Fruit fly (Drosophila melanogaster) S2 (cell line): ENCODE measurements around the gene ACXE.
A peak's percentile ranks its signal among the peaks of the same experiment; 100 is the strongest.

ENCODE experiments used
- CG8478 ChIP-seq: fragments of >200 bp; optimal IDR thresholded peaks from 2 replicates; lab custom pipeline; 2018
- CTCF ChIP-seq, 2 experiments: fragments of >200 bp; optimal IDR thresholded peaks; 2 replicates each; lab custom pipeline; 2018

Gene ACXE

DNA sequence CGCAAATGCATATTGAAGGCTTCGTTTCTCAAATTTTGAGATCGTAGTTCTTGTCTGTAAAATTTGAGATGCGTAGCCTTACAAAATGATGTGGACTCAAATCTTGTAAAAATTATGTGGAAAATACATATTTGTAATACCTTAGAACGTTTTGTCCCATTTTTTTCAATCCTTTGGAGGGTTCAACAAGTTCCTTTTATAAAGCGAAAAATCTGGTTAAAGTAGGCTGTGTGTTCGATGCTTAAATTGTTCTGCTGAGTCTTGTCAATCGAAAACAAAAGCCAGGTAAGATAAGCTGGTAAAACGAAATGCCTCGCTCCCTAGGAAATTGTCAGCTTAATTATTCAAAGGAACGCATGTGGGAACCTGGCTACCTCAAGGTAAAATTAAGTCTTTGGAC is at the start of gene ACXE:
ACXE (plus strand) TSS at position 301 of the 400 bp plus-strand sequence.
- TF ChIP-seq CTCF (optimal IDR thresholded peaks at IDR 0.05; lab: Kevin White, UChicago) = no peak
- no peak for TF ChIP-seq CG8478 (lab: Kevin White, UChicago)

DNA sequence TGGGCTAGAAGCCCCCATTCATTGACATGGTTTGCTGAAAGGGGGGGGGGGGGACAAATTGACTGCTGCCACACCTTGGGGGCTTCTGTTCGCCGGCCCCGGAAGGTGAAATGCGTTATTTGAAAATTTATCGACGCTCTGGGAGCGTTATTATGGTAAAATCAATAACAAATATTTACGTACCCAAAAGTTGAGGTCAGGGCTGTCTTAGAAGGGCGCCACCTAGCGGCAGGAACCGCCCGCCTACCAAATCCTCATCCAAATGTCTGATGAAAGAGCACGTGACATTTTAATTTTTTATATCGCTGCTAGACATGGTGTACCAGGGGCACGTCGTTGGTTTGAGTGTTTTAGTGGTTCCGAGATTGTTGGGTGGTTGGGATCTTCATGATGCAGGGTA is 45.0 kb upstream of the ACXE start:
- TF ChIP-seq CTCF (optimal IDR thresholded peaks at IDR 0.05; lab: Kevin White, UChicago) (peak; percentile 73 to 75), CG8478 (lab: Kevin White, UChicago) (no peak)

DNA sequence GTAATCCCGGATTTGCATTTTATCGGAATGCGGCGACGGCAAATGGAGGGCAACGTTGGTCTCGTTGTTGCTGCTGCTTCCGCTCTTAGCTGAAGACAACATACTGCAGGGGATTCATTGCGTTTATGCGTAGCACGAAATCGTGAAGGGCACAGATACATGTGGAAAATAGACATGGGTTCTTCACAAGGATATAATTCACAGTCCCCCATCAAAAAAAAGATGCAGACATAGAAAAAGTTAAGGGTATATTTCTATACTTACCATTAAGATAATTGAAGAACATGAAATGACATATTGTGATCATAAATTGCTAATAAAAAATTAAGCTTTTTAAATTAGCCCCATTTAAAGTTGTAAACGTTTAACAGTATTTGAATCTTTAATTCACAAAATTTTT is 33.8 kb upstream of the ACXE start:
- TF ChIP-seq CG8478 (lab: Kevin White, UChicago) (no peak), CTCF (optimal IDR thresholded peaks at IDR 0.05; lab: Kevin White, UChicago) (no peak)

DNA sequence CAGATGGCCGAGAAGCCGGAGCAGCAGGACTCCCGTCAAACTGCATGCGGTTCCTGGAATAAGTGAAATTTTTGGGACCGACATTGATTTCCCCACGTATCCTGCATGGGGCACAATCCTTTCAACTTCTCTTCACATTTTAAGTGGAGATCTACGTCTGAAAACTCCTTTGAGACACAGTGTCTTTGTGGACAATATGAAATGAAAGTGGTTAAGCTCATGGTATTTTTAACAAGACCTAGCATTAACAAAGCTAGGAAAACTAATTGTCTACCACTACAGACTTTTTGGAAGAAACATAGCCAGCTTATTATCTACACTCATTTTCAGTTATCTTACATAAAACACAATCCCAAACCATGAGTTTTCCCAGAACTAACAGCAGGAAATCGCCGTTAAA is 13.2 kb upstream of the ACXE start, which contains the start of gene ACXC:
ACXC (plus strand) TSS at position 301 of the 400 bp plus-strand sequence.
- TF ChIP-seq CG8478 (lab: Kevin White, UChicago) = no peak
- no peak for TF ChIP-seq CTCF (optimal IDR thresholded peaks at IDR 0.05; lab: Kevin White, UChicago)

DNA sequence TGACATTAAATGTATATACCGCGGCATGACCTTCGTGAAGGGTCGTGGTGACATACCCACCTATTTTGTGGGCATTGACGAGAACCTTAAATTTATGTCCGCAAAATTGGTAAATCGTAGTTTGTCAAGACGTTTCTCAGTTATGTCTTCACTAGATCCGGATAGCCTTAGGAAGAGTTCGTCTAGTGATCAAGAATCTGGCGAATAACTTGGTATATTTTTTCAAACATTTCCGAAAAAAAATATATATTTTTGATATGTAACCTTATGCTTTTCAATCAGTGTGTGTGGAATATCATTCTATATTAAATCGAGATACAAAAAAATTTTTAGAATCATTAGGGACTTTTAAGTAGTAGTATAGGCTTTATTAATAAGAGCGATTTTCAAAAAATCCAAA is 8.9 kb upstream of the ACXE start, which contains the start of gene ACXB:
ACXB (plus strand) TSS at position 301 of the 400 bp plus-strand sequence.
- TF ChIP-seq CTCF (optimal IDR thresholded peaks at IDR 0.05; lab: Kevin White, UChicago) = no peak
- TF ChIP-seq CG8478 (lab: Kevin White, UChicago) = no peak

DNA sequence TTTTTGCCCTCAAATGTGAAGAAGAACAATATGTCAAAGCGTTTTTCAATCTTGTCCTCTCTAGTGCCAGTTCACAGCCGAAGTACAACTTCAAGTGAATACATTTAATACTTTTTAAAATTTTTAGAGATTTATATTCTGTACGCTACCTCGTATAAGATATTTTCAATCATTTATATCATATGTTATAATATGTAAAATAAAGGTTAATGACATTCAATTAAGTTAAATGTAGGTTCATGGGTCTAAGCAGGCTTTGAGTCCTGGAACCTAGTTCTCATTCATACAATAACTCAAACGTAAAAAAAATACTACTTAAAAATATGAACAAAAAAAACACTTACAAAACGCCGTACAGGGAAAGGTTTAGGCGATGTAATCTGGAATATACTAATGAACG is 4.6 kb upstream of the ACXE start, which contains the start of gene ACXA:
ACXA (plus strand) TSS at position 301 of the 400 bp plus-strand sequence.
- TF ChIP-seq CG8478 (lab: Kevin White, UChicago) (no peak), CTCF (optimal IDR thresholded peaks at IDR 0.05; lab: Kevin White, UChicago) (no peak)

DNA sequence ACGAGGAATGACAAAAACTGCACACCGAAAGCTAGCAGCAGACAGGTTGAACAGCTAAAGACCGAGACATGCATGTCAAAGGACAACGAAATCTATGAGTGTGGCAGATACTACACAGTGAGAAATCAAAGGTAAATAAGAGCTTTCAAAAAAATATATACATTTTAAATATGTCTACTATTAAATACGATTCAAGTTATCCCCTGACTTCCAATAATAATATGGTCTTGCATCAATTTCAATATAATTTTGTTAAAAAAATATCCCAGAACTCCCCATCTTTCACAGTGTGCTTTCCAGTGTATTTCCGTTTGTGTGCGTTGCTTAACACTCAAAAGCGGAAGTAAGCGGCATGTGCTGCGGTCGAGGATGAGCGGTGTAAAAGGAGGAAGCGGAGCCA is 7.6 kb downstream of the ACXE start:
- TF ChIP-seq CTCF (optimal IDR thresholded peaks at IDR 0.05; lab: Kevin White, UChicago) = no peak
- TF ChIP-seq CG8478 (lab: Kevin White, UChicago) = no peak

DNA sequence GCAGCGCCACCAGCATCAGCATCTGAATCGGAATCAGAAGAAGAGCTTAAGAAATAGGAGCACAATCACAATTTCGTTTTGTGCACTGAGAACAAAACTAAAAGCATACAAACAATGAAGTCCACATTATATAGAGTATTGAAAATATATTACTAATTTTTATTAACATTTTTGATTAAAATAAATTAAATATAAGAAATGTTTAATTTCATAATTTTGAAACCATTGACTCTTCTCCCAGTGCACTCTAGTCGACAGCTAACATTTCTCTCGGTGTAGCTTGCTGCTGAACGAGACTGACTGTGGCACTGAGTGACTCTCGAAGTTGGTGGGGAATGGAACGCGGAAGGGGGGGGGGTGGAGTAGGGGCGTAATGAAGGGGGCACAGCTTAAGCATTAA is 25.3 kb downstream of the ACXE start:
- TF ChIP-seq CTCF (optimal IDR thresholded peaks at IDR 0.05; lab: Kevin White, UChicago) (no peak), CG8478 (lab: Kevin White, UChicago) (no peak)

DNA sequence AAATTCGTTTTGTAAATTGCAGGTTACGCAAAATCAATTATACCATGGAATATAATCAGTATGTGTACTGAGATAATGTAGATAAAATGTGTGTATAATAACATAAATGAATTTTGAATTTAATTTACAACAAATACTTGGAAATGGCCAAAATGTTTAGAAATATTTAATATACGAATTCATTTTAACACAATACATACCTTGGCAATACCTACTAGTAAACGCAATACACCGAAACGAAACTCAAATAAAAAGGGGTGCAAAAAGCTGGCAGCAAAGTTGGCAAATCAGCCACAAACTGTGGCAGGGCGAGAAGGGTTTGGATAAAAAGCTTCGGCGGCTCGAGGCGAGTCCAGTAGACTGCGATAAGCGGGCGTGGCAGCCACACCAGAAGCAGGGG is 40.9 kb downstream of the ACXE start, which contains the start of gene CG16800:
CG16800 (plus strand) TSS at position 301 of the 400 bp plus-strand sequence.
- TF ChIP-seq CTCF (optimal IDR thresholded peaks at IDR 0.05; lab: Kevin White, UChicago) (no peak), CG8478 (lab: Kevin White, UChicago) (no peak)

DNA sequence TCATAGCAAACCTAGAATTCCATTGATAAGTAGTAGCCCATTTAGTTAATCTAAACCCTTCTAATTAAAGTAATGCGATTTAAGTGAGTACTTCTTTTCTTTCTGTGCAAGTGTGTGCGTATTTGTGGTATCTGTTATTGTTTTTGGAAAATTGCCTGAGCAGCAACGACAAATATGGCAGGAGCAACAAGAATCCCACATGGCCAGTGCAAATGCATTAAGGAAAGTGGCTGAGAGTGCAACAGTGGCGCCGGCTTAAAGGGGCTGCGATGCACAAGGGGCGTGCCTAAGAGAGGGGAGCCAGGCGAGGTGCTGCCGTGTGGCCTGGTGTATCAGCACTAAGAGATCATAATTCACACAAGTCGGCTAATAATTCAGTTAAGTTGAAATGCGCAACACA is 44.2 kb downstream of the ACXE start:
- no peak for TF ChIP-seq CG8478 (lab: Kevin White, UChicago)
- no peak for TF ChIP-seq CTCF (optimal IDR thresholded peaks at IDR 0.05; lab: Kevin White, UChicago)

DNA sequence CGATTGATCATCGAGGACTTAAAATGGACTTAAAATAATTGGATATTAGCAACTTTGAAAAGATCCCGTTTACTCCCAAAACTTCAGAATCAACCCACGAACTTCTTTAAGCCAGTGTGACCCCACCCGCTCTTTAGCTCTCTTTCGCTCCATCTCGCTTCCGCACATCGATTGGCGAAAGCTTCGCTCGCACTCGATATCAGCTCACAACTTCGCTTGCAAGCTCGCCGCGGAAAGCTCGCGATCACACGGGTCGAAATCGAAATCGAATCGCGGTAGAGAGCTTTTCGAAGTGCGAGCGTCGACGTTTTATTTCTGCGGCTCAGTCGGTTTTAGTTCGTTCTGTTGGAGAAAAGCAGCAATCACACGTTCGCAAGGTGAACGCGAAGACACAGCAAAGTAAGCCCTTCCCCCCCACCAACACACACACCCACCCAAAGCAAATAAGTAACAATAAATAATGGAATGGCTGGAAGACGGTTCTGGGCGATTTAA is 48.7 kb downstream of the ACXE start, which contains the start of gene Vha68-2:
Vha68-2 (plus strand) TSS at position 278 of the 495 bp plus-strand sequence.
- no peak for TF ChIP-seq CG8478 (lab: Kevin White, UChicago)

DNA sequence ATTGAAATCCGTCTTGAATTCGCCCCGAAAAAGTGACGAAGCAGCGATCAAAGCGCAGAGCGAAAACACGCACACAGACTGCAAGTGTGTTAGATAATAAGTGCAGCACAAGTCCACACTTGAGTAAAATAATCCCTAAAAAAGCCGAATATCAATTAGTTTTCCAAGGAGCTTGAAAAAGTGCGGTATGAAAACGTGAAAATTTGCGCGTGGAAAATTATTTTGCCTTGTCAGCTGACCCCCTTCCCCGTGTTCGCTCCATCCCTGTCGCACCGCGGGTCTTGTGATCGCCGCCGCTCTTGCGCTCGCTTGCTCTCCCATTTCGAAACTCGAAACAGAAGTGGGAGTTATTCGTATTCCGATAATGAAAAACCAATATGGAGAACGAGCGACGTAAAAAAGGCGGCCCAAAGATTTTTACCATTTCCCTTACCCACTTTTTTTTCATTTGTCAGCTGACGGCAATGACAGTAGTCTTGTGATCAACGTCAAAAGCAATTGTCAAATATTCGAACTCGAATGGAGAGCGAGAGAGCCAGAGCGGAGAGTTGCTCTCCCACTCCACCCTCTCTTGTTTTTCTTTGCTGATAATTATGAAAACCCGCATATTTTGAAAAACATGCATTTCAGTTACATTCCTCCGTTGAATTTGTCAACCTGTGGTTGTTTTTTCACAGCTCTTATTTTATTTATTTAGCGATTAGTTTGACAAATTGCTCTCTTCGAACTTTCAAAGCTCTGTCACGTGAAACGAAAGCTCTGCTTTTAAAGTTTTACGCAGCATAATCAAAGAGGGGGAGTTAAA is 49.4 kb downstream of the ACXE start:
- TF ChIP-seq CTCF (optimal IDR thresholded peaks at IDR 0.05; lab: Kevin White, UChicago) (no peak), CG8478 (lab: Kevin White, UChicago) (no peak)

DNA sequence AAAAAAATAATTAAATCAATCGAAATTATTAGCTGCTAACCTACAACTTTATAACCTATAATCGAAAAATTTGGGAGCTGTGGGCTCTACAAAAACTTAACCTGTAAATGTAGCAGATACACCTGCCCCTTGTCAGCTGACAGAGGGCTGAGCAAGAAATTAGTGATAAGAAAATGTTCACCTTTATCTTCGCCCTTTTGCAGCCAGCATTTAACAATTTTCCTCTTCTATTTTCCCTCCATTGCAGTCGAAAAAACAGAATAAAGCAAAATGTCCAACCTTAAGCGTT is 49.9 kb downstream of the ACXE start:
- no peak for TF ChIP-seq CTCF (optimal IDR thresholded peaks at IDR 0.05; lab: Kevin White, UChicago)
- no peak for TF ChIP-seq CG8478 (lab: Kevin White, UChicago)

DNA sequence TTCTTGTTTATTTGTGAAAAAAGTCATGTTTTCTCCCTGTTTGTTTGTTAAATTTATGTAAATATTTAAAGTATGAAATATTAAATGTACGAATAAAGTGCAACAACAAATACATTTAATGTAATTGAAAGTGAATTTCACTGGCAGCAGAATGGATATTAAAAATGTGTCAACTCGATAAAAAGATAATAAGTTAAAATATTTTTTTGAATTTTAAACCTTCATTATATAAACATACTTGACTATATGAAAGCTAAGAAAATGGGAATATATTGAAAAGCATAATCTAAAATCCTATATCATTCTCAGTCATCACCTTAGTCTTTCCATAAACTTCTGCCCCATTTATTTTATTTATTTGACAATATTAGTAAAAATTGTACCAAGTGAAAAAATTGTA is 53.1 kb downstream of the ACXE start, which contains the start of gene Vha68-3:
Vha68-3 (plus strand) TSS at position 301 of the 400 bp plus-strand sequence.
- no peak for TF ChIP-seq CTCF (optimal IDR thresholded peaks at IDR 0.05; lab: Kevin White, UChicago)
- TF ChIP-seq CG8478 (lab: Kevin White, UChicago) = no peak
